Fruit fly (Drosophila melanogaster): ENCODE measurements around the gene CG43638.

DNA sequence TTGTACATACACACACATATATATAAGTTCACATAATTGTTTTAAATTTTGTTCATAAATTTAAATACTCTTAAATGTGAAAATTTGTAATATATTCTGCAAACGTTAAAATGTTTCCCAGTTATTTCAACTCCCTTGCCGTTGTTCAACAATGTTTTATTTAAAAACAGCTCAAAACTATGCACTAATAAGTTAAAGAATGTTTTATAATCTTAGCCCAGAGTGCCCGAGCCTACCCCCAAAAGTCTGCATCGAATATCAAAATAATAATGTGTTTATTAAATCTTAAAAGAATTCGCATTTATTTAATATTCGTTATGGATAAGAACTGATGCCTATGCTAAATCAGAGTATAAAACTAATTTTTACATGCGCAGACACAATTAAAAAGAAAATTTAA is 36.4 kb upstream of the CG43638 start:
- TF ChIP-seq sage (GFP tag; optimal IDR thresholded peaks at IDR 0.05): peak; percentile 5
- TF ChIP-seq lola (GFP tag; optimal IDR thresholded peaks at IDR 0.05): no peak
- TF ChIP-seq Hnf4 (GFP tag; optimal IDR thresholded peaks at IDR 0.05): no peak
- TF ChIP-seq CG32264 (GFP tag; optimal IDR thresholded peaks at IDR 0.05): no peak
- TF ChIP-seq br (GFP tag; optimal IDR thresholded peaks at IDR 0.05): no peak
- no peak for TF ChIP-seq Dfd (GFP tag; optimal IDR thresholded peaks at IDR 0.05)
- no peak for TF ChIP-seq h (GFP tag; optimal IDR thresholded peaks at IDR 0.05)
- TF ChIP-seq N (GFP tag; optimal IDR thresholded peaks at IDR 0.05): peak; percentile 68
- TF ChIP-seq Hr78 (GFP tag; optimal IDR thresholded peaks at IDR 0.05): no peak

Data from whole organism, wandering third instar larva.